Worm (Caenorhabditis elegans) whole organism, L1 larva: ENCODE data around the gene M04B2.6.

Experiments
- C04F5.9 ChIP-seq: sonication (generic microtip); optimal IDR thresholded peaks from 2 replicates; lab custom pipeline; 2016; ENCODE audit warnings: missing genetic modification characterization, missing compliant biosample characterization
- C16A3.4 ChIP-seq: fragments of 150-350 bp; optimal IDR thresholded peaks from 2 replicates; lab custom pipeline; 2014; ENCODE audit warnings: missing biosample characterization, missing genetic modification characterization
- C34B4.2 ChIP-seq: sonication (generic microtip); optimal IDR thresholded peaks from 2 replicates; lab custom pipeline; 2017; ENCODE audit warnings: mild to moderate bottlenecking, missing genetic modification characterization, missing compliant biosample characterization
- F16B12.6 ChIP-seq: fragments of 150-350 bp; optimal IDR thresholded peaks from 2 replicates; lab custom pipeline; 2014; ENCODE audit warnings: missing biosample characterization, missing genetic modification characterization
- aha-1 ChIP-seq: fragments of 150-350 bp; optimal IDR thresholded peaks from 2 replicates; lab custom pipeline; 2014; ENCODE audit warnings: missing biosample characterization, missing genetic modification characterization
- blmp-1 ChIP-seq: fragments of 150-350 bp; optimal IDR thresholded peaks from 2 replicates; lab custom pipeline; 2014; ENCODE audit warnings: missing biosample characterization, missing genetic modification characterization
- ceh-63 ChIP-seq: fragments of 200-800 bp; sonication (Bioruptor generic); optimal IDR thresholded peaks from 2 replicates; lab custom pipeline; 2018; ENCODE audit warnings: mild to moderate bottlenecking, missing genetic modification characterization, missing compliant biosample characterization
- ceh-82 ChIP-seq, 3 experiments: fragments of 150-350 bp in 1 of 3; sonication (generic microtip) in 2 of 3; optimal IDR thresholded peaks; 2 replicates each; lab custom pipeline; 2014 to 2017; ENCODE audit warnings: missing biosample characterization in 3 of 3, missing genetic modification characterization in 3 of 3
- dpl-1 ChIP-seq, 3 experiments: fragments of 150-350 bp in 2 of 3; sonication (generic microtip) in 1 of 3; optimal IDR thresholded peaks; 2 replicates each; lab custom pipeline; 2014 to 2017; ENCODE audit warnings: missing biosample characterization in 3 of 3, missing genetic modification characterization in 3 of 3, missing genetic modification reagents in 3 of 3
- dsc-1 ChIP-seq: sonication (generic microtip); optimal IDR thresholded peaks from 2 replicates; lab custom pipeline; 2016; ENCODE audit warnings: mild to moderate bottlenecking, missing genetic modification characterization, missing compliant biosample characterization
- egl-13 ChIP-seq: sonication (generic microtip); optimal IDR thresholded peaks from 2 replicates; lab custom pipeline; 2016; ENCODE audit warnings: missing genotype, missing genetic modification reagents, missing genetic modification characterization, missing compliant biosample characterization
- elt-3 ChIP-seq, 6 experiments: fragments of 150-350 bp in 1 of 6; sonication (generic microtip); optimal IDR thresholded peaks; 2 replicates each; lab custom pipeline; 2017 to 2018; ENCODE audit warnings: missing biosample characterization in 6 of 6, missing genetic modification characterization in 6 of 6, inconsistent platforms in 1 of 6
- fkh-10 ChIP-seq: sonication (generic microtip); optimal IDR thresholded peaks from 2 replicates; lab custom pipeline; 2017; ENCODE audit warnings: missing biosample characterization, missing genetic modification reagents, missing genetic modification characterization
- fkh-4 ChIP-seq: sonication (generic microtip); optimal IDR thresholded peaks from 2 replicates; lab custom pipeline; 2016; ENCODE audit warnings: missing compliant biosample characterization, missing genetic modification characterization, borderline replicate concordance
- fkh-8 ChIP-seq: sonication (generic microtip); optimal IDR thresholded peaks from 2 replicates; lab custom pipeline; 2016; ENCODE audit warnings: mild to moderate bottlenecking, missing genetic modification characterization, missing compliant biosample characterization
- fos-1 ChIP-seq: fragments of 150-350 bp; optimal IDR thresholded peaks from 2 replicates; lab custom pipeline; 2014; ENCODE audit warnings: missing biosample characterization, missing genetic modification characterization
- grh-1 ChIP-seq: fragments of 200-800 bp; sonication (Bioruptor generic); IDR thresholded peaks from 2 replicates; pipeline ENCODE4 v1.3.6; 2022; ENCODE audit warnings: missing genetic modification reagents, missing genetic modification characterization, missing compliant biosample characterization
- hlh-17 ChIP-seq: fragments of 200-800 bp; sonication (Bioruptor generic); optimal IDR thresholded peaks from 2 replicates; lab custom pipeline; 2018; ENCODE audit warnings: missing genetic modification characterization, mild to moderate bottlenecking, missing compliant biosample characterization, moderate library complexity, borderline replicate concordance
- hpl-2 ChIP-seq: fragments of 150-350 bp; optimal IDR thresholded peaks from 2 replicates; lab custom pipeline; 2014; ENCODE audit warnings: missing biosample characterization, missing genetic modification reagents, missing genetic modification characterization
- isw-1 ChIP-seq: fragments of 200-800 bp; sonication (Bioruptor generic); IDR thresholded peaks from 2 replicates; pipeline ENCODE4 v1.3.6; 2022; ENCODE audit warnings: missing genetic modification characterization, missing compliant biosample characterization
- jun-1 ChIP-seq: fragments of 150-350 bp; optimal IDR thresholded peaks from 2 replicates; lab custom pipeline; 2014; ENCODE audit warnings: missing biosample characterization, missing genetic modification reagents, missing genetic modification characterization
- lin-14 ChIP-seq: fragments of 200-800 bp; sonication (Bioruptor generic); optimal IDR thresholded peaks from 2 replicates; lab custom pipeline; 2018; ENCODE audit warnings: mild to moderate bottlenecking, missing genetic modification characterization, moderate library complexity, missing compliant biosample characterization
- lin-35 ChIP-seq, 2 experiments: fragments of 150-350 bp; optimal IDR thresholded peaks; 2 replicates each; lab custom pipeline; 2014; ENCODE audit warnings: missing biosample characterization in 2 of 2, missing genetic modification characterization in 2 of 2, missing genetic modification reagents in 2 of 2
- lir-3 ChIP-seq: sonication (generic microtip); optimal IDR thresholded peaks from 2 replicates; lab custom pipeline; 2016; ENCODE audit warnings: mild to moderate bottlenecking, missing genetic modification characterization, moderate library complexity, missing compliant biosample characterization; ENCODE audit not compliant: poor library complexity
- lsy-2 ChIP-seq, 2 experiments: fragments of 150-350 bp; optimal IDR thresholded peaks; 2 replicates each; lab custom pipeline; 2014; ENCODE audit warnings: missing biosample characterization in 2 of 2, missing genetic modification characterization in 2 of 2
- mdl-1 ChIP-seq, 2 experiments: fragments of 150-350 bp; optimal IDR thresholded peaks; 2 replicates each; lab custom pipeline; 2014 to 2017; ENCODE audit warnings: missing biosample characterization in 2 of 2, missing genetic modification characterization in 2 of 2, inconsistent platforms in 1 of 2
- mef-2 ChIP-seq: fragments of 150-350 bp; optimal IDR thresholded peaks from 2 replicates; lab custom pipeline; 2014; ENCODE audit warnings: missing biosample characterization, missing genetic modification characterization
- mep-1 ChIP-seq: fragments of 150-350 bp; optimal IDR thresholded peaks from 2 replicates; lab custom pipeline; 2014; ENCODE audit warnings: missing biosample characterization, missing genetic modification characterization
- nhr-12 ChIP-seq: sonication (generic microtip); optimal IDR thresholded peaks from 2 replicates; lab custom pipeline; 2017; ENCODE audit warnings: missing biosample characterization, missing genetic modification characterization
- nhr-20 ChIP-seq: sonication (generic microtip); optimal IDR thresholded peaks from 2 replicates; lab custom pipeline; 2016; ENCODE audit warnings: mild to moderate bottlenecking, missing genetic modification characterization, missing compliant biosample characterization
- nhr-47 ChIP-seq: sonication (generic microtip); optimal IDR thresholded peaks from 2 replicates; lab custom pipeline; 2016; ENCODE audit warnings: mild to moderate bottlenecking, missing genetic modification characterization, moderate library complexity, missing compliant biosample characterization
- nhr-76 ChIP-seq: sonication (generic microtip); optimal IDR thresholded peaks from 2 replicates; lab custom pipeline; 2017; ENCODE audit warnings: missing biosample characterization, missing genetic modification characterization
- nhr-85 ChIP-seq: sonication (generic microtip); peaks from one replicate; lab custom pipeline; 2016; ENCODE audit warnings: missing genetic modification characterization, inconsistent platforms, missing compliant biosample characterization
- pag-3 ChIP-seq: sonication (generic microtip); optimal IDR thresholded peaks from 2 replicates; lab custom pipeline; 2017; ENCODE audit warnings: missing genetic modification characterization, mild to moderate bottlenecking, missing compliant biosample characterization, antibody characterized with exemption, borderline replicate concordance; ENCODE audit not compliant: insufficient read depth
- pqm-1 ChIP-seq: sonication (generic microtip); optimal IDR thresholded peaks from 3 replicates; lab custom pipeline; 2017; ENCODE audit warnings: missing biosample characterization, missing genetic modification characterization
- rnt-1 ChIP-seq: sonication (generic microtip); optimal IDR thresholded peaks from 2 replicates; lab custom pipeline; 2016; ENCODE audit warnings: mild to moderate bottlenecking, missing genetic modification characterization, moderate library complexity, missing compliant biosample characterization
- snpc-4 ChIP-seq: fragments of 150-350 bp; optimal IDR thresholded peaks from 2 replicates; lab custom pipeline; 2014; ENCODE audit warnings: missing biosample characterization, missing genetic modification characterization
- sptf-1 ChIP-seq: fragments of 150-350 bp; optimal IDR thresholded peaks from 2 replicates; lab custom pipeline; 2014; ENCODE audit warnings: missing biosample characterization, missing genetic modification characterization
- sup-37 ChIP-seq: fragments of 200-800 bp; sonication (Bioruptor generic); optimal IDR thresholded peaks from 2 replicates; lab custom pipeline; 2018; ENCODE audit warnings: mild to moderate bottlenecking, missing genetic modification characterization, missing compliant biosample characterization
- swsn-7 ChIP-seq: sonication (generic microtip); optimal IDR thresholded peaks from 2 replicates; lab custom pipeline; 2016; ENCODE audit warnings: missing genetic modification characterization, missing compliant biosample characterization
- tlp-1 ChIP-seq: fragments of 150-350 bp; optimal IDR thresholded peaks from 2 replicates; lab custom pipeline; 2014; ENCODE audit warnings: missing biosample characterization, missing genetic modification characterization
- unc-130 ChIP-seq: fragments of 150-350 bp; optimal IDR thresholded peaks from 2 replicates; lab custom pipeline; 2017; ENCODE audit warnings: missing biosample characterization, missing genetic modification characterization, inconsistent platforms
- unc-30 ChIP-seq: sonication (generic microtip); optimal IDR thresholded peaks from 2 replicates; lab custom pipeline; 2017; ENCODE audit warnings: missing biosample characterization, missing genetic modification characterization
- unc-62 ChIP-seq: fragments of 150-350 bp; optimal IDR thresholded peaks from 2 replicates; lab custom pipeline; 2014; ENCODE audit warnings: missing biosample characterization, missing genetic modification reagents, missing genetic modification characterization
- vab-15 ChIP-seq: sonication (generic microtip); optimal IDR thresholded peaks from 2 replicates; lab custom pipeline; 2017; ENCODE audit warnings: missing genotype, mild to moderate bottlenecking, missing genetic modification characterization, missing compliant biosample characterization
- zag-1 ChIP-seq: fragments of 150-350 bp; optimal IDR thresholded peaks from 2 replicates; lab custom pipeline; 2014; ENCODE audit warnings: missing biosample characterization, missing genetic modification characterization
- ztf-11 ChIP-seq, 2 experiments: sonication (generic microtip); optimal IDR thresholded peaks; 2 replicates each; lab custom pipeline; 2016 to 2017; ENCODE audit warnings: missing genetic modification characterization in 2 of 2, missing biosample characterization in 1 of 2, missing compliant biosample characterization in 1 of 2

The M04B2.6 gene

ce11 chrIV:11510664-11511063 is at the start of gene M04B2.6:
M04B2.6 (minus strand) TSS chrIV:11510764.
- no peak for TF ChIP-seq pag-3 (tag; lab: Kevin White, UChicago)
- no peak for TF ChIP-seq pqm-1 (tag; lab: Kevin White, UChicago)
- TF ChIP-seq nhr-12 (tag; lab: Kevin White, UChicago), result no peak
- no peak for TF ChIP-seq nhr-76
- TF ChIP-seq mep-1 (tag; lab: Kevin White, UChicago), result no peak
- no peak for TF ChIP-seq ztf-11 (tag; optimal IDR thresholded peaks at IDR 0.05; lab: Kevin White, UChicago)
- TF ChIP-seq mef-2 (tag; lab: Kevin White, UChicago), result no peak
- no peak for TF ChIP-seq egl-13 (tag; lab: Kevin White, UChicago)
- no peak for TF ChIP-seq grh-1 (GFP tag; lab: Robert Waterston, UW)
- no peak for TF ChIP-seq hpl-2 (GFP tag; lab: Kevin White, UChicago)
- TF ChIP-seq nhr-20 (tag; lab: Kevin White, UChicago), result no peak
- no peak for TF ChIP-seq lsy-2 (tag; optimal IDR thresholded peaks at IDR 0.05; lab: Kevin White, UChicago)

DNA sequence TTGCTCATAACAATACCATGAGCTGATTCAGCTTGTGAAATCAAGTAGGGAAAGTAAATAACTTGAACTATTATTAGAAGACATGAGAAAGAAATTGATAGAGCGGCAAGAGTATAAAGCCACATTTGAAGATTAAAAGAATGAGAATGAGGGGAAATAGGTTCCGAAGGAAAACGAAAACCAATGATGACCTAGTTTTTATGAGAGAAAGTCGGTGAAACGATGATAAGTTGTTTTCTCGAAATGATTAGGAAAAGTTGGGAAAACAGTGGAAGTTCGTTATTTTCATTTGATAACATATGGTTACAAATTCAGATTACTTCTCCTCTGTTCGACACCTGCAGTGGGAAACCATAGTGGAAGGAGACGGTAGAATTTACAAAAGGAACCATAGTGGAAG is 41.2 kb upstream of the M04B2.6 start, which contains the start of gene col-128:
TSS of gene col-128 (minus strand) at position 148 of the 400 bp plus-strand sequence.
- peak; percentile 95 for TF ChIP-seq blmp-1
- TF ChIP-seq unc-62 (GFP tag; lab: Kevin White, UChicago), result no peak

- peak; percentile 36 to 69 (median 67) for TF ChIP-seq dpl-1 (GFP tag; optimal IDR thresholded peaks at IDR 0.05; lab: Kevin White, UChicago)
- TF ChIP-seq ceh-82 (tag; optimal IDR thresholded peaks at IDR 0.05; lab: Kevin White, UChicago), result peak; percentile 49 to 79 (median 65)
- peak; percentile 28 for TF ChIP-seq F16B12.6 (tag; lab: Kevin White, UChicago)
- no peak for TF ChIP-seq sptf-1 (tag; lab: Kevin White, UChicago)
- TF ChIP-seq aha-1 (tag; lab: Kevin White, UChicago), result no peak
- TF ChIP-seq dsc-1 (tag; lab: Kevin White, UChicago), result peak; percentile 68
- TF ChIP-seq ceh-63 (GFP tag; lab: Kevin White, UChicago), result no peak
- peak; percentile 12 for TF ChIP-seq vab-15 (tag; lab: Kevin White, UChicago)
- TF ChIP-seq tlp-1 (tag; lab: Kevin White, UChicago), result no peak
- TF ChIP-seq lin-35 (GFP tag; optimal IDR thresholded peaks at IDR 0.05; lab: Kevin White, UChicago), result peak; percentile 71 to 88
- peak; percentile 86 for TF ChIP-seq unc-130 (tag; lab: Kevin White, UChicago)
- TF ChIP-seq C16A3.4 (tag; lab: Kevin White, UChicago), result peak; percentile 86
- TF ChIP-seq mdl-1 (tag; optimal IDR thresholded peaks at IDR 0.05; lab: Kevin White, UChicago), result peak in 1 of 2 experiments; percentile 89
- TF ChIP-seq mef-2 (tag; lab: Kevin White, UChicago), result no peak
- TF ChIP-seq nhr-47 (tag; lab: Kevin White, UChicago), result peak; percentile 78
- TF ChIP-seq nhr-76, result no peak
- TF ChIP-seq lsy-2 (tag; optimal IDR thresholded peaks at IDR 0.05; lab: Kevin White, UChicago), result peak; percentile 65 to 87
- TF ChIP-seq snpc-4 (tag; lab: Kevin White, UChicago), result no peak
- peak; percentile 80 for TF ChIP-seq swsn-7
- peak; percentile 75 for TF ChIP-seq nhr-85 (tag; lab: Kevin White, UChicago)
- peak; percentile 72 for TF ChIP-seq lir-3 (tag; lab: Kevin White, UChicago)
- peak in 5 of 6 experiments; percentile 17 to 84 (median 58) for TF ChIP-seq elt-3 (tag; optimal IDR thresholded peaks at IDR 0.05; lab: Kevin White, UChicago)
- TF ChIP-seq isw-1 (GFP tag; lab: Robert Waterston, UW), result 0 out of 2 replicates have a peak, but pooled peaks have one; percentile 18
- TF ChIP-seq rnt-1 (tag; lab: Kevin White, UChicago), result peak; percentile 91
- TF ChIP-seq sup-37, result no peak
- TF ChIP-seq fkh-4 (tag; lab: Kevin White, UChicago), result no peak
- TF ChIP-seq C04F5.9 (tag; lab: Kevin White, UChicago), result peak; percentile 89
- TF ChIP-seq hlh-17 (GFP tag; lab: Kevin White, UChicago), result no peak
- TF ChIP-seq fkh-8 (tag; lab: Kevin White, UChicago), result peak; percentile 37
- TF ChIP-seq pqm-1 (tag; lab: Kevin White, UChicago), result no peak
- TF ChIP-seq C34B4.2 (tag; lab: Kevin White, UChicago), result no peak
- no peak for TF ChIP-seq pag-3 (tag; lab: Kevin White, UChicago)
- no peak for TF ChIP-seq unc-30 (tag; lab: Kevin White, UChicago)
- TF ChIP-seq jun-1 (tag; lab: Kevin White, UChicago), result peak; percentile 77
- TF ChIP-seq zag-1 (tag; lab: Kevin White, UChicago), result no peak
- peak; percentile 14 for TF ChIP-seq hpl-2 (GFP tag; lab: Kevin White, UChicago)
- TF ChIP-seq fos-1 (tag; lab: Kevin White, UChicago), result peak; percentile 73
- TF ChIP-seq fkh-10 (GFP tag; lab: Kevin White, UChicago), result no peak
- peak; percentile 76 for TF ChIP-seq lin-14 (GFP tag; lab: Kevin White, UChicago)
Measured at ce11 chrIV:11549694-11550093, 39.1 kb upstream of the M04B2.6 start.
